Fruit fly (Drosophila melanogaster): ENCODE measurements around the gene CG13375.

Gene CG13375

DNA sequence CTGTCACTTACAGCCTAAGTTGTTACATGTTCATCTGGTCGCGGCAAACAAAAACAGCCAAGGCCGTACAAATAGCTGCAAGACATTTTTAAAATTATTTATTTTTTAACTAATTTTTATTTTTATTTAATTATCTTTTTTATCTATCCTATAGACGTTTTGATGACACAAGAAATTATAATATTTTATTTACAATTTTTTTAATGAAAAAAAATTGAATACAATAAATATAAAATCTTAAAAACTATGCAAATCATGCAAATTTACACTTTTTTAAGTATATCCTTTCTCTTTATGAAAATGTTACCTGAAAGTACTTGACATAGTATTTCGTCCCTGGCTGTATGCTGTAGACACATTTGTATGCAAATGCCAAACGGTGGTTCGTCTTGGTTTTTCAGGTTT is 43.4 kb upstream of the CG13375 start (continued):
- TF ChIP-seq odd (GFP tag; optimal IDR thresholded peaks at IDR 0.05) (peak; percentile 80), HHEX (GFP tag; optimal IDR thresholded peaks at IDR 0.05) (peak; percentile 64), Camta (GFP tag; optimal IDR thresholded peaks at IDR 0.05) (no peak), CG6272 (GFP tag; IDR thresholded peaks at IDR 0.05) (no peak), phol (tag; optimal IDR thresholded peaks at IDR 0.05) (peak; percentile 85), CG14860 (GFP tag; IDR thresholded peaks at IDR 0.05; ENCODE audit: partially characterized antibody) (no peak), Atf3 (GFP tag; optimal IDR thresholded peaks at IDR 0.05) (no peak), otp (GFP tag; IDR thresholded peaks at IDR 0.05) (no peak), trem (tag; optimal IDR thresholded peaks at IDR 0.05) (peak; percentile 59), CG6854 (GFP tag; optimal IDR thresholded peaks at IDR 0.05) (peak; percentile 70), CG17802 (tag; optimal IDR thresholded peaks at IDR 0.05) (no peak), kay (GFP tag; optimal IDR thresholded peaks at IDR 0.05) (peak; percentile 1), da (GFP tag; optimal IDR thresholded peaks at IDR 0.05) (no peak), CG16863 (GFP tag; optimal IDR thresholded peaks at IDR 0.05) (no peak), Sin3A (optimal IDR thresholded peaks at IDR 0.05) (no peak), E2f2 (GFP tag; IDR thresholded peaks at IDR 0.05) (peak; percentile 45; the same call in 1 of the 2 replicates), Lpt (GFP tag; optimal IDR thresholded peaks at IDR 0.05) (no peak), Hey (tag; optimal IDR thresholded peaks at IDR 0.05) (no peak), Atf6 (GFP tag; IDR thresholded peaks at IDR 0.05) (peak; percentile 49; the same call in 1 of the 2 replicates), chif (GFP tag; optimal IDR thresholded peaks at IDR 0.05) (no peak), CG12155 (GFP tag; optimal IDR thresholded peaks at IDR 0.05) (peak; percentile 3), CG17912 (GFP tag; optimal IDR thresholded peaks at IDR 0.05) (no peak), hth (optimal IDR thresholded peaks at IDR 0.05) (no peak), tap (tag; optimal IDR thresholded peaks at IDR 0.05) (peak; percentile 78), lilli (GFP tag; optimal IDR thresholded peaks at IDR 0.05) (no peak), esg (GFP tag; conservative IDR thresholded peaks at IDR 0.05) (0 out of 2 replicates have a peak, but pooled peaks have one; percentile 47), insv (GFP tag; optimal IDR thresholded peaks at IDR 0.05) (peak in 1 of 2 experiments; percentile 9), CG10267 (tag; optimal IDR thresholded peaks at IDR 0.05) (peak; percentile 77), Atf-2 (GFP tag; optimal IDR thresholded peaks at IDR 0.05) (no peak), CG16779 (GFP tag; IDR thresholded peaks at IDR 0.05) (no peak), CG4360 (GFP tag; IDR thresholded peaks at IDR 0.05) (no peak), Ravus (GFP tag; IDR thresholded peaks at IDR 0.05) (no peak), Tbp (GFP tag; optimal IDR thresholded peaks at IDR 0.05) (no peak), CTCF (GFP tag; optimal IDR thresholded peaks at IDR 0.05) (no peak), CG6654 (GFP tag; optimal IDR thresholded peaks at IDR 0.05) (peak; percentile 5), kah (GFP tag; optimal IDR thresholded peaks at IDR 0.05) (peak; percentile 67), dm (GFP tag; optimal IDR thresholded peaks at IDR 0.05) (no peak), CG10462 (GFP tag; optimal IDR thresholded peaks at IDR 0.05) (peak; percentile 16), CG32767 (GFP tag; IDR thresholded peaks at IDR 0.05) (peak; percentile 77), CG17328 (GFP tag; IDR thresholded peaks at IDR 0.05) (peak; percentile 58; the same call in 1 of the 2 replicates), CG15601 (tag; optimal IDR thresholded peaks at IDR 0.05) (peak; percentile 71), jing (GFP tag; optimal IDR thresholded peaks at IDR 0.05) (no peak), gem (tag; optimal IDR thresholded peaks at IDR 0.05) (peak; percentile 91), vfl (GFP tag; optimal IDR thresholded peaks at IDR 0.05) (no peak), CG10147 (GFP tag; optimal IDR thresholded peaks at IDR 0.05) (peak; percentile 79), nom (GFP tag; optimal IDR thresholded peaks at IDR 0.05) (peak; percentile 56), croc (GFP tag; conservative IDR thresholded peaks at IDR 0.05) (0 out of 3 replicates have a peak, but pooled peaks have one; percentile 24), unpg (GFP tag; optimal IDR thresholded peaks at IDR 0.05) (peak; percentile 77), CG3726 (GFP tag; IDR thresholded peaks at IDR 0.05) (no peak), row (GFP tag; IDR thresholded peaks at IDR 0.05) (peak; percentile 69), CG6689 (GFP tag; IDR thresholded peaks at IDR 0.05) (peak; percentile 80), Eip74EF (GFP tag; optimal IDR thresholded peaks at IDR 0.05) (peak in 1 of 2 experiments; percentile 80), Hmr (GFP tag; optimal IDR thresholded peaks at IDR 0.05) (peak; percentile 78)
